Fruit fly (Drosophila melanogaster) whole organism, larva: ENCODE measurements around the gene CG15546.

Source experiments
- noc ChIP-seq: fragments of 200-800 bp; sonication (Bioruptor generic); optimal IDR thresholded peaks from 3 replicates; lab custom pipeline; 2019; ENCODE audit warnings: missing biosample characterization, mild to moderate bottlenecking, missing genetic modification characterization, moderate library complexity

CG15546 gene

DNA sequence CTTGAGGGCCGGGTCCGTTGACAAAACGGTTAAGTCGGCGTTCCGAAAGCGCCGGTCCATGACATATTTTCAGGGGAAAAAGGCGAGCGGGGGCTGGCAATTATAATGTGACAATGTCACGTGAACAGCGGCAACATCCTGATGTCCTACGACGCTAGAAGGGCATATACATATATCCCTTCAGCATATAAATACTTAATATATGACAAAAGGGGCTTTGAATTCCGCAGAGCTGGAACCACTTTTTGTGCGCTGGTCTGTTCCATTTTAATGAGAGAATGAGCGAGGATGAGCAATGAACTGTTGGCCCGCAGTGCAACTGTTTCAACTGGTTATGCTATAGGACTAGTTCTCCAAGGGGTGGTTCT lies 15.4 kb downstream of the CG15546 start:
- no peak for TF ChIP-seq noc (tag; lab: Kevin White, UChicago)

DNA sequence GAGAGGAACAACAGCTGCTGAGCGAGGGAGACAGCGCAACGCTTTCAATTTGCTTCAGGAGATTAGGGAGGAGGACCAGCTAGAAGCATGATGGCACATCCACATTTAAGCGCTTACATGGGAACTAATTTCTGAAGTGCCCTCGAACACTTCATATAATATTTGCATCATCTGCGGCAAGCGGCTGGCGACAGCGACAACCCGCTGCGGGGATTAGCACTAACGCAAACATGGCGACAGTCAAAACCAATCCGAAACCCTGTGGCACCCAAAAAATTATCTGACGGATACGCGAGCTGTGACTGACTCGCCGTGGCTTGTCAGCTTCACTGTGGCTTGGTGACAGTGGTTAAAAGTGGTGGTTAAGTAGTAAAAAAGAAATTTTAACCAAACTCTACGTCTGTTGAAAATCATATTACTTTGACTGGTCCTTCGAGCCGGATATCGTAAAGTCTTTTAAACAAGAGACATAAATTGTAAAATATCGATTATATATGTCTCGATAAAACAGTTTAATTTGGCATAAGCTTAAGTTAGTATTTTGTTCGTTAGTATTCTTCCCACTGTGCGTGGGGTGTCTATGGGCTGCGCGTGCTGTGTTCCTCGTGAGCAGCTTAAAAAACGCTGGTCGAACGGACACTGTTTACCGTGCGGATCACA lies 16.0 kb downstream of the CG15546 start:
- TF ChIP-seq noc (tag; lab: Kevin White, UChicago) = no peak

- no peak for TF ChIP-seq noc (tag; lab: Kevin White, UChicago)
These were observed 19.4 kb downstream of the CG15546 start for dm6 chr3R:30856596-30856995.

DNA sequence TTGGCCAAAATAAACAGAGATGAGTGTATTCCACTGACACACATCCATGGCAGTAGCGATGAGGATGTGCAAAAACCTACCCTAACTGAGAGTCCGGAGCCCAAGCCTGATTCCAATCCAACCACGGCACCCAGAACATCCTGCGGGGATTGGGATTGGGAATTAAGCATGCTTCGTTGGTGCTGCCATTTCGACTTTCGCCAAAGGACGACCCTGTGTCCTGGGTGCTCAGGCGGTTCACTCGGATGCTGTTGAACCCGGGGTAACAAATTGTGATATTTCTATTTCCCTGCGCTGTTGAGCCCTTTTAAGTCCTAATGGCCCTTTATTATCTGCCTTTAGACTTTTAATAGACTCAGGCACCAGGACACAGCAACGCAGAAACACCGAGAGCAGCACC lies 20.8 kb downstream of the CG15546 start:
- TF ChIP-seq noc (tag; lab: Kevin White, UChicago) = no peak

- TF ChIP-seq noc (tag; lab: Kevin White, UChicago) = no peak
These were observed 24.1 kb downstream of the CG15546 start, which contains the start of gene tll for dm6 chr3R:30851843-30852365. Gene tll (plus strand): TSS chr3R:30852315.

- TF ChIP-seq noc (tag; lab: Kevin White, UChicago) = no peak
These were observed 25.5 kb downstream of the CG15546 start for dm6 chr3R:30850460-30850859.

DNA sequence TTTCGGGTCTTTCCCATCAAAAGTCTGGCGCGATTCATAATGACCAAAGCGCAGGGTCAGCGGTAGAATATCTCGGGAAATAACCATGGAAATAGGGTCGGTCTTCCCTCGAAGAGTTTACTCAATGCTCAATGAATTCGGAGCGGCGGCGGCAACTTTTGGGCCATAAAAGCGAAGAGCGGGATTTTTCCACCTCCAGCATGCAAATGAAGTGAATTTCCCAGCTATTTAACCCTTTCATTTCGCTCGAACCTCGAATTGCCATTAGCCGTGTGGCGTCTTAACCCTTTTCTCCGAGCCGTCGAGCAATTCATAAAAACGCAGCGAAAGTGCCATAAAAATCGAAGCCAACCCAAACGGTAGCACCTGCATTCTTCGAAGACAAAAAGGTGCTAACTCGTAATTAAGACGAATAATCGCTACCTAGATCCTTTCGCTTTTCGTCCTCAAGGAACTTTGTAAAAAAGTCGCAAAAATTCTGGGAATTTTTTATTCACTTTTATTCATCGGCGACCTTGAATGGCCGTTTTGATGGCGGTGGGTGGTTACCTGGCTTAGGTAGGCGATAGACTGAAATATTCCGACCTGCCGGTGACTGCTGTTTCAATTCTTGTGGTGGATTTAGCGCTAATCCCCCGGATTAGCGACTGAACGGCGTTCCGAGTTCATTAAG lies 26.4 kb downstream of the CG15546 start:
- no peak for TF ChIP-seq noc (tag; lab: Kevin White, UChicago)

DNA sequence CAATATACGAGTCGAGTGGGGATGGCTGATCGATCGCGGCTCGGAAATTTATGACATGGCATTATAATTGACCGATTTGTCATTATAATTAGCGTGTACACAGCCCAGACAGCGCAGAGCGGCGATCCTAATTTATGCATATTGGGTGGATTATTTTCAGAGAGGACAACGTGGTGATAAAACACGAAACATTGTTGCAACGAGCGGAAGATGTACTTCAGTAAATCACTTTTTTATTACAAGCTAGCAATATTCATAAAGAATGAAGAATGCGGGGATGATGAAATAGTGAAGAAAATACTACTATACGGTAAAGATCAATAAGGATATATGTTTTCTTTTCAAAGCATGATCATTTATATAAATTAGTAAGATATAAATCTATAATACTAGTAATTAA lies 31.6 kb downstream of the CG15546 start:
- no peak for TF ChIP-seq noc (tag; lab: Kevin White, UChicago)

- TF ChIP-seq noc (tag; lab: Kevin White, UChicago) = no peak
These were observed 32.3 kb downstream of the CG15546 start for dm6 chr3R:30843709-30844108.

dm6 chr3R:30842639-30843476 lies 33.1 kb downstream of the CG15546 start:
- TF ChIP-seq noc (tag; lab: Kevin White, UChicago) = no peak

DNA sequence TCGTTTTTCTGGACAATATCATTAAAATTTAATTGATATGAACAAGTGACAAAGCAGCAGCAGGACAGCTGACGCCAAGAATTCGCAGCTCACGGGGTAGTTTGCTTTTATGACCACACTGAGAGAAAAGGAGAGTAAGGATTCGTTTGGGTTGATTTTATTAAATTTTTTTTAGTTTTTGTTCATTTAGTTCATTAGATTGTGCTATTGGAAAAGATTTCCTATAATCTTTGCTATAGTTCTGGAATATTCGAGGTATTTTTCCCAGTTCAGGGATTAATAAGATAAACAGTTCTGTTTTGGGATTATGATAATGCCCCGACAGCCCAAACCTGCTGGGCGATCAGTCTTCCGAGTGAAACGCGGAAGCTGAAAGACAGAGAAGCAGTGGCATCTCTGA lies 33.8 kb downstream of the CG15546 start:
- no peak for TF ChIP-seq noc (tag; lab: Kevin White, UChicago)

DNA sequence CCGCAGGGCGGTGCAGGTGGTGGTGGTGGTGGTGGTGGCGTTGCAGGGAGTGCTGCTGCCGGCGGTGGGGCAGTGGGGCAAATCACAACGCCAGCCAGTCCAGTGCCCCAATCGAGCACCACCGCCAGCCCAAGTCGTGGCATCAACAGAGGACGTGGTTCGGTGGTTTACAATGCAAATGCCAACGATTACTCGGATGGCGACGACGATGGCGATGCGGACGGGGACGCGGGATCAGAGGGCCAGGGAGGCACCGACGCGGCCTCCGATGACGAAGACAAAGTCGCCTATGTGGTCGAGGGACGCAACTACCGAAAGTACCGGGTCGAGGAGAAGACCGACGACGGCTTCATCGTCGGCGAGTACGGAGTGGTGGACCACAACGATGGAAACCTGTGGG lies 35.2 kb downstream of the CG15546 start:
- TF ChIP-seq noc (tag; lab: Kevin White, UChicago) = no peak

DNA sequence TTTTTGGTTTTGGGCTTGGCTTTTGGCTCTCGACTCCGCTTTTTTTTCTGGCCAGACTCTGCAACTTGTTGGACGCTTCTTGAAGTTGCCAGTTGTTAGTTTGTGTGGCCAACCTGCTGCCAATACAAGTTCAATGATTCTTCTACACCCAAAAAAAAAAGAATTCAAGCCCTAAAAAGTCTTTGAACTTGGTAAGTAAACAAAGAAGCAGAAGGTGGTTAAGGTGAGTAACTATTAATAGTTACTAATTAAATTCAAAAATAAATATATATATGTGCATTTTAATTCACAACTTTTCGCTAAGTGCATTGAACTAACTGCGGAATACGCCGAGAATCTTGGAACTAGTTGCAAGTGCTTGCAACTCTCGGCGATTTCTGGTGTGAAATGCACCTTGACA lies 42.9 kb downstream of the CG15546 start:
- no peak for TF ChIP-seq noc (tag; lab: Kevin White, UChicago)

DNA sequence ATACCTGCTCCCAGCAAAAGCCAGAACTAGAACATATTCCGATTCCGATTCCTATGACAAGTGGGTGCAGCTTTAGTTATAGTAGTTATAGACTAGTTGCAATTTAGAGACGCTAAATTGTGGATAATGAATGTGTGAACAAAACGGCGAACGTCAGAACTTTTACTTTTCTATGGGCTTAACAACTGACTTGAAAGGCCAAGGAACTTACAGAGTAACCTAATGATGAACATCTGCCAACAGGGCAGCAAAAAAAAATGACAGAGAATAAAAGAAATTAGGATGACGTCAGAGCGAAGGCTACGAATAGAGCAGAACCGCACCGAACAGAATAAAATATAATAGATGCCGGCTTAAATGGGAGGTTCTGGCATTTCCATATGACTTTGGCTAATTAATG lies 43.9 kb downstream of the CG15546 start:
- TF ChIP-seq noc (tag; lab: Kevin White, UChicago) = no peak

dm6 chr3R:30828433-30829034 lies 47.5 kb downstream of the CG15546 start:
- no peak for TF ChIP-seq noc (tag; lab: Kevin White, UChicago)

dm6 chr3R:30827544-30827943 lies 48.4 kb downstream of the CG15546 start, which contains the start of gene CG15544:
Gene CG15544 (plus strand): TSS chr3R:30827819.
- TF ChIP-seq noc (tag; lab: Kevin White, UChicago) = no peak
